Fruit fly (Drosophila melanogaster): ENCODE results near the gene mrt.
A peak's percentile ranks its signal among the peaks of the same experiment; 100 is the strongest.

The mrt gene

dm6 chr3R:27263434-27264215, 18.8 kb downstream of the mrt start, which contains the start of gene woc (continued):
- peak; percentile 46 for TF ChIP-seq CG30431 (GFP tag; optimal IDR thresholded peaks at IDR 0.05)
- peak; percentile 40 for TF ChIP-seq nerfin-1 (tag; optimal IDR thresholded peaks at IDR 0.05)
- TF ChIP-seq CG4820 (GFP tag; optimal IDR thresholded peaks at IDR 0.05): no peak
- no peak for TF ChIP-seq dmrt99B (tag; optimal IDR thresholded peaks at IDR 0.05)
- no peak for TF ChIP-seq tio (GFP tag; optimal IDR thresholded peaks at IDR 0.05)
- TF ChIP-seq CG3838 (GFP tag; optimal IDR thresholded peaks at IDR 0.05): no peak
- peak; percentile 91 for TF ChIP-seq pzg (GFP tag; optimal IDR thresholded peaks at IDR 0.05)
- no peak for TF ChIP-seq HHEX (GFP tag; optimal IDR thresholded peaks at IDR 0.05)
- peak; percentile 53 for TF ChIP-seq tgo (GFP tag; IDR thresholded peaks at IDR 0.05)
- peak; percentile 16 for TF ChIP-seq CG1233 (GFP tag; optimal IDR thresholded peaks at IDR 0.05)
- peak; percentile 71 for TF ChIP-seq CG4282 (GFP tag; optimal IDR thresholded peaks at IDR 0.05)
- TF ChIP-seq cato (GFP tag; optimal IDR thresholded peaks at IDR 0.05; ENCODE audit: borderline replicate concordance): no peak
- TF ChIP-seq Doc3 (GFP tag; IDR thresholded peaks at IDR 0.05; ENCODE audit: partially characterized antibody): peak; percentile 72
- TF ChIP-seq shn (GFP tag; optimal IDR thresholded peaks at IDR 0.05): peak; percentile 44
- TF ChIP-seq CG11456 (GFP tag; IDR thresholded peaks at IDR 0.05): peak; percentile 56; the same call in 1 of the 3 replicates
- TF ChIP-seq CG17829 (tag; optimal IDR thresholded peaks at IDR 0.05): no peak
- peak; percentile 78 for TF ChIP-seq CG32767 (GFP tag; IDR thresholded peaks at IDR 0.05)
- TF ChIP-seq Lhr (GFP tag; optimal IDR thresholded peaks at IDR 0.05): no peak
- no peak for TF ChIP-seq D19A (tag; optimal IDR thresholded peaks at IDR 0.05)
- TF ChIP-seq CG31388 (GFP tag; optimal IDR thresholded peaks at IDR 0.05): no peak
- no peak for TF ChIP-seq Atf3 (GFP tag; optimal IDR thresholded peaks at IDR 0.05)
- no peak for TF ChIP-seq lbe (GFP tag; optimal IDR thresholded peaks at IDR 0.05)
- TF ChIP-seq cas (GFP tag; IDR thresholded peaks at IDR 0.05): 0 out of 2 replicates have a peak, but pooled peaks have one; percentile 14
- TF ChIP-seq Awh (GFP tag; IDR thresholded peaks at IDR 0.05): no peak
- TF ChIP-seq CG8478 (optimal IDR thresholded peaks at IDR 0.05): peak; percentile 88
- peak; percentile 83 for TF ChIP-seq nerfin-2 (GFP tag; IDR thresholded peaks at IDR 0.05; ENCODE audit: partially characterized antibody)
- no peak for TF ChIP-seq CG10543 (GFP tag; optimal IDR thresholded peaks at IDR 0.05)
- peak; percentile 70 for TF ChIP-seq dm (GFP tag; optimal IDR thresholded peaks at IDR 0.05)
- TF ChIP-seq CG3847 (GFP tag; IDR thresholded peaks at IDR 0.05): peak; percentile 41; the same call in 1 of the 2 replicates
- TF ChIP-seq sna (GFP tag; IDR thresholded peaks at IDR 0.05; ENCODE audit: partially characterized antibody): peak; percentile 75
- TF ChIP-seq pfk (GFP tag; optimal IDR thresholded peaks at IDR 0.05): no peak
- TF ChIP-seq Ssrp (tag; optimal IDR thresholded peaks at IDR 0.05): no peak
- TF ChIP-seq Abd-B (GFP tag; optimal IDR thresholded peaks at IDR 0.05): no peak
- TF ChIP-seq az2 (GFP tag; optimal IDR thresholded peaks at IDR 0.05): peak; percentile 27
- TF ChIP-seq salm (tag; optimal IDR thresholded peaks at IDR 0.05): no peak
- TF ChIP-seq fd102C (GFP tag; optimal IDR thresholded peaks at IDR 0.05): no peak
- peak; percentile 49 for TF ChIP-seq Bteb2 (GFP tag; optimal IDR thresholded peaks at IDR 0.05)
- no peak for TF ChIP-seq odd (GFP tag; optimal IDR thresholded peaks at IDR 0.05)
- TF ChIP-seq CG15601 (tag; optimal IDR thresholded peaks at IDR 0.05): no peak
- TF ChIP-seq CG11398 (GFP tag; optimal IDR thresholded peaks at IDR 0.05): peak; percentile 48
- TF ChIP-seq ap (GFP tag; IDR thresholded peaks at IDR 0.05): 0 out of 2 replicates have a peak, but pooled peaks have one; percentile 42
- no peak for TF ChIP-seq gem (tag; optimal IDR thresholded peaks at IDR 0.05)
- no peak for TF ChIP-seq B-H1 (GFP tag; IDR thresholded peaks at IDR 0.05)
- TF ChIP-seq CHES-1-like (GFP tag; optimal IDR thresholded peaks at IDR 0.05): peak; percentile 76
- TF ChIP-seq kni (GFP tag; optimal IDR thresholded peaks at IDR 0.05): no peak
- TF ChIP-seq gcm (GFP tag; optimal IDR thresholded peaks at IDR 0.05): no peak
- peak; percentile 19; the same call in 1 of the 2 replicates for TF ChIP-seq sob (GFP tag; IDR thresholded peaks at IDR 0.05)
- peak; percentile 9 for TF ChIP-seq Chrac-16 (GFP tag; optimal IDR thresholded peaks at IDR 0.05)
- no peak for TF ChIP-seq CG2875 (GFP tag; optimal IDR thresholded peaks at IDR 0.05)
